Worm (Caenorhabditis elegans) whole organism, mixed stage, embryonic: ENCODE measurements around the gene K04H4.5.

Source experiments
- bed-3 ChIP-seq: fragments of 200-800 bp; sonication (Bioruptor generic); optimal IDR thresholded peaks from 3 replicates; lab custom pipeline; 2018; ENCODE audit warnings: mild to moderate bottlenecking, missing genetic modification characterization, moderate library complexity, missing compliant biosample characterization
- blmp-1 ChIP-seq: fragments of 150-350 bp; optimal IDR thresholded peaks from 2 replicates; lab custom pipeline; 2014; ENCODE audit warnings: missing biosample characterization, missing genetic modification characterization
- ceh-39 ChIP-seq: fragments of 150-350 bp; optimal IDR thresholded peaks from 2 replicates; lab custom pipeline; 2014; ENCODE audit warnings: missing biosample characterization, missing genetic modification characterization
- ceh-43 ChIP-seq: fragments of 200-800 bp; sonication (Bioruptor generic); optimal IDR thresholded peaks from 2 replicates; lab custom pipeline; 2018; ENCODE audit warnings: mild to moderate bottlenecking, missing genetic modification characterization, moderate library complexity, missing compliant biosample characterization
- ceh-83 ChIP-seq: fragments of 200-800 bp; sonication (Bioruptor generic); optimal IDR thresholded peaks from 2 replicates; lab custom pipeline; 2018; ENCODE audit warnings: mild to moderate bottlenecking, missing genetic modification characterization, missing compliant biosample characterization
- ces-1 ChIP-seq: fragments of 150-350 bp; optimal IDR thresholded peaks from 2 replicates; lab custom pipeline; 2014; ENCODE audit warnings: missing biosample characterization, missing genetic modification reagents, missing genetic modification characterization
- cnd-1 ChIP-seq: fragments of 200-800 bp; sonication (Bioruptor generic); optimal IDR thresholded peaks from 2 replicates; lab custom pipeline; 2018; ENCODE audit warnings: mild to moderate bottlenecking, missing genetic modification characterization, missing compliant biosample characterization
- drap-1 ChIP-seq: fragments of 200-800 bp; sonication (Bioruptor generic); optimal IDR thresholded peaks from 3 replicates; lab custom pipeline; 2018; ENCODE audit warnings: mild to moderate bottlenecking, missing genetic modification characterization, missing compliant biosample characterization
- elt-1 ChIP-seq: sonication (generic microtip); optimal IDR thresholded peaks from 2 replicates; lab custom pipeline; 2017; ENCODE audit warnings: missing genetic modification characterization, mild to moderate bottlenecking, missing compliant biosample characterization, antibody characterized with exemption, moderate library complexity, borderline replicate concordance; ENCODE audit not compliant: insufficient read depth
- elt-3 ChIP-seq: fragments of 150-350 bp; optimal IDR thresholded peaks from 2 replicates; lab custom pipeline; 2014; ENCODE audit warnings: missing biosample characterization, missing genetic modification characterization
- hlh-1 ChIP-seq: fragments of 150-350 bp; optimal IDR thresholded peaks from 2 replicates; lab custom pipeline; 2014; ENCODE audit warnings: missing biosample characterization, missing genetic modification reagents, missing genetic modification characterization
- lin-13 ChIP-seq: fragments of 150-350 bp; optimal IDR thresholded peaks from 2 replicates; lab custom pipeline; 2014; ENCODE audit warnings: missing biosample characterization, missing genetic modification characterization
- lin-32 ChIP-seq: fragments of 200-800 bp; sonication (Bioruptor generic); optimal IDR thresholded peaks from 2 replicates; lab custom pipeline; 2018; ENCODE audit warnings: mild to moderate bottlenecking, missing genetic modification characterization, missing compliant biosample characterization
- lsy-2 ChIP-seq: fragments of 150-350 bp; optimal IDR thresholded peaks from 2 replicates; lab custom pipeline; 2014; ENCODE audit warnings: missing biosample characterization, missing genetic modification characterization
- mab-5 ChIP-seq: fragments of 150-350 bp; optimal IDR thresholded peaks from 2 replicates; lab custom pipeline; 2014; ENCODE audit warnings: missing biosample characterization, missing genetic modification characterization
- mep-1 ChIP-seq: fragments of 150-350 bp; optimal IDR thresholded peaks from 2 replicates; lab custom pipeline; 2017; ENCODE audit warnings: missing biosample characterization, missing genetic modification reagents, missing genetic modification characterization, inconsistent platforms
- mls-2 ChIP-seq: sonication (generic microtip); optimal IDR thresholded peaks from 2 replicates; lab custom pipeline; 2016; ENCODE audit warnings: mild to moderate bottlenecking, missing genetic modification characterization, moderate library complexity, missing compliant biosample characterization
- nhr-12 ChIP-seq: fragments of 150-350 bp; optimal IDR thresholded peaks from 2 replicates; lab custom pipeline; 2014; ENCODE audit warnings: missing biosample characterization, missing genetic modification characterization
- nhr-2 ChIP-seq: fragments of 150-350 bp; optimal IDR thresholded peaks from 2 replicates; lab custom pipeline; 2014; ENCODE audit warnings: missing biosample characterization, missing genetic modification characterization
- nhr-28 ChIP-seq: fragments of 150-350 bp; optimal IDR thresholded peaks from 2 replicates; lab custom pipeline; 2014; ENCODE audit warnings: missing biosample characterization, missing genetic modification characterization
- nhr-76 ChIP-seq: sonication (generic microtip); optimal IDR thresholded peaks from 2 replicates; lab custom pipeline; 2017; ENCODE audit warnings: missing biosample characterization, missing genetic modification characterization
- pha-4 ChIP-seq: fragments of 150-350 bp; optimal IDR thresholded peaks from 2 replicates; lab custom pipeline; 2018; ENCODE audit warnings: missing biosample characterization, missing genetic modification reagents, missing genetic modification characterization
- sem-2 ChIP-seq: fragments of 200-800 bp; sonication (Bioruptor generic); optimal IDR thresholded peaks from 2 replicates; lab custom pipeline; 2018; ENCODE audit warnings: mild to moderate bottlenecking, missing genetic modification characterization, missing compliant biosample characterization
- snpc-4 ChIP-seq: fragments of 150-350 bp; optimal IDR thresholded peaks from 2 replicates; lab custom pipeline; 2014; ENCODE audit warnings: missing biosample characterization, missing genetic modification characterization
- sptf-1 ChIP-seq: sonication (generic microtip); optimal IDR thresholded peaks from 2 replicates; lab custom pipeline; 2017; ENCODE audit warnings: mild to moderate bottlenecking, missing genetic modification characterization, moderate library complexity, missing compliant biosample characterization
- tbx-8 ChIP-seq: fragments of 200-800 bp; sonication (Bioruptor generic); optimal IDR thresholded peaks from 2 replicates; lab custom pipeline; 2018; ENCODE audit warnings: mild to moderate bottlenecking, missing genetic modification characterization, moderate library complexity, missing compliant biosample characterization
- unc-120 ChIP-seq: sonication (generic microtip); optimal IDR thresholded peaks from 2 replicates; lab custom pipeline; 2017; ENCODE audit warnings: missing genetic modification characterization, missing compliant biosample characterization; ENCODE audit not compliant: poor library complexity, severe bottlenecking
- unc-39 ChIP-seq: fragments of 150-350 bp; optimal IDR thresholded peaks from 2 replicates; lab custom pipeline; 2014; ENCODE audit warnings: missing biosample characterization, missing genetic modification characterization
- unc-62 ChIP-seq: fragments of 150-350 bp; optimal IDR thresholded peaks from 2 replicates; lab custom pipeline; 2014; ENCODE audit warnings: missing biosample characterization, missing genetic modification reagents, missing genetic modification characterization

K04H4.5 gene

DNA sequence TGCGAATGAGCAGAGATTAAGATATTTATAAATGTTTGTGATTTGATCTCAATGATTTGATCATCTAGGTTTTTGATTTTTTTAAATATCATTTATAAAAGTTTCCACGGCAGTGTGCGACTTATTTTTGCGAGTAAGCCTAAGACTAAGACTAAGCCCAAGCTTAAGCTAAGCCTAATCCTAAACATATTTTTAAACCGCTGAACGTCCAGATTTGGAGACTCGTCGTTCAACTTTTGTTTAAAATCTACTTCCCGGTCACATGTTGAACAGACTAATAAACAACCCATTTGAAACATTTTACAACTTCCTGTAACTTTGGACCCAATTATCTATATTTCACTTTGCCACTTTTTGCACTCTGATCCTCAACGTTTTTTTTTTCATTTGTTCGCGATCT is at the start of gene K04H4.5:
TSS of gene K04H4.5 (plus strand) at position 301 of the 400 bp plus-strand sequence.
- TF ChIP-seq blmp-1 (tag; lab: Kevin White, UChicago) (no peak), elt-3 (tag; lab: Kevin White, UChicago) (no peak), ceh-83 (GFP tag; lab: Kevin White, UChicago) (no peak), unc-120 (tag; lab: Kevin White, UChicago) (no peak), snpc-4 (tag; lab: Kevin White, UChicago) (no peak), unc-62 (GFP tag; lab: Kevin White, UChicago) (no peak), mab-5 (tag; lab: Kevin White, UChicago) (no peak), pha-4 (tag; lab: Kevin White, UChicago) (no peak)

- no peak for TF ChIP-seq sptf-1
- no peak for TF ChIP-seq nhr-12 (tag; lab: Kevin White, UChicago)
- no peak for TF ChIP-seq unc-120 (tag; lab: Kevin White, UChicago)
- no peak for TF ChIP-seq lin-13 (tag; lab: Kevin White, UChicago)
- no peak for TF ChIP-seq snpc-4 (tag; lab: Kevin White, UChicago)
- no peak for TF ChIP-seq ceh-39 (tag; lab: Kevin White, UChicago)
- no peak for TF ChIP-seq lsy-2 (tag; lab: Kevin White, UChicago)
- no peak for TF ChIP-seq ces-1 (GFP tag; lab: Kevin White, UChicago)
- no peak for TF ChIP-seq mep-1 (tag; lab: Kevin White, UChicago)
- no peak for TF ChIP-seq nhr-2 (tag; lab: Kevin White, UChicago)
- TF ChIP-seq sem-2 (GFP tag; lab: Kevin White, UChicago), result no peak
- no peak for TF ChIP-seq pha-4 (tag; lab: Kevin White, UChicago)
- TF ChIP-seq drap-1 (GFP tag; lab: Kevin White, UChicago), result no peak
- no peak for TF ChIP-seq lin-32
- TF ChIP-seq nhr-28 (tag; lab: Kevin White, UChicago), result no peak
- TF ChIP-seq, all 35 proteins: peak for 0
These were observed 49.3 kb upstream of the K04H4.5 start for ce11 chrIII:9309840-9310239.

ce11 chrIII:9314476-9314875 is 44.7 kb upstream of the K04H4.5 start, which contains the start of gene C40H1.8:
C40H1.8 (plus strand) TSS chrIII:9314717.
- no peak for TF ChIP-seq unc-120 (tag; lab: Kevin White, UChicago)
- TF ChIP-seq ceh-43 (GFP tag; lab: Kevin White, UChicago), result no peak
- no peak for TF ChIP-seq lin-32
- TF ChIP-seq mls-2 (tag; lab: Kevin White, UChicago), result no peak
- no peak for TF ChIP-seq pha-4 (tag; lab: Kevin White, UChicago)
- no peak for TF ChIP-seq mep-1 (tag; lab: Kevin White, UChicago)
- no peak for TF ChIP-seq tbx-8 (GFP tag; lab: Kevin White, UChicago)
- TF ChIP-seq elt-1, result no peak
- TF ChIP-seq nhr-12 (tag; lab: Kevin White, UChicago), result no peak
- TF ChIP-seq nhr-28 (tag; lab: Kevin White, UChicago), result no peak
- no peak for TF ChIP-seq nhr-76 (tag; lab: Kevin White, UChicago)
- no peak for TF ChIP-seq cnd-1 (tag; lab: Kevin White, UChicago)
- no peak for TF ChIP-seq nhr-2 (tag; lab: Kevin White, UChicago)
- TF ChIP-seq mab-5 (tag; lab: Kevin White, UChicago), result no peak

ce11 chrIII:9315180-9315579 is 44.0 kb upstream of the K04H4.5 start:
- no peak for TF ChIP-seq cnd-1 (tag; lab: Kevin White, UChicago)
- TF ChIP-seq blmp-1 (tag; lab: Kevin White, UChicago), result no peak
- no peak for TF ChIP-seq ceh-39 (tag; lab: Kevin White, UChicago)
- no peak for TF ChIP-seq hlh-1 (tag; lab: Kevin White, UChicago)
- TF ChIP-seq unc-39 (tag; lab: Kevin White, UChicago), result no peak
- no peak for TF ChIP-seq mab-5 (tag; lab: Kevin White, UChicago)
- TF ChIP-seq bed-3 (GFP tag; lab: Kevin White, UChicago), result no peak
- no peak for TF ChIP-seq nhr-76 (tag; lab: Kevin White, UChicago)
- no peak for TF ChIP-seq snpc-4 (tag; lab: Kevin White, UChicago)
- TF ChIP-seq ces-1 (GFP tag; lab: Kevin White, UChicago), result no peak
- TF ChIP-seq ceh-43 (GFP tag; lab: Kevin White, UChicago), result no peak
- no peak for TF ChIP-seq lsy-2 (tag; lab: Kevin White, UChicago)
- no peak for TF ChIP-seq elt-3 (tag; lab: Kevin White, UChicago)
- no peak for TF ChIP-seq pha-4 (tag; lab: Kevin White, UChicago)
- no peak for TF ChIP-seq nhr-28 (tag; lab: Kevin White, UChicago)
- TF ChIP-seq nhr-12 (tag; lab: Kevin White, UChicago), result no peak
- TF ChIP-seq nhr-2 (tag; lab: Kevin White, UChicago), result no peak
